Worm (Caenorhabditis elegans): ENCODE measurements around the gene bre-3.

DNA sequence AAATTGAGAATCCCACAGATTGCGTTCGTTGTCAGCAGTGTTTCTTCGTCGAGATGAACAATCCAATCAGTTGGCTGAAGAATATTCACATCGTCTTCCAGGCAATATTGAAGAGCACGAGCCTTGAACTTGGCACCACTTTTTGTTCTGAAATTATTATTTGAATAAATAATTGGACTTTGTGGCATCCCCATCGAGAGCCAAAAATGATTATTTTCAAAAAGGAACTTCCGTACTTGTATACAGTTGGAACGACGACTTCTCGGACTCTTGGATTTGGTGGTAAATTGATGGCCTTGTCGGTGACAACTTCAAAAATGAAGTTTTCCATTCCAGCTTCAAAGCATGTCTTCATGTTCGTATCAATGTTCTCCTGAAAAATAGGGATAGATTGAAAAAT, 13.3 kb downstream of the bre-3 start:
- TF ChIP-seq pqm-1 (tag; optimal IDR thresholded peaks at IDR 0.05) (no peak), nhr-77 (tag; optimal IDR thresholded peaks at IDR 0.05) (no peak), ztf-11 (tag; optimal IDR thresholded peaks at IDR 0.05) (no peak), mdl-1 (tag; optimal IDR thresholded peaks at IDR 0.05) (no peak), ceh-9 (tag; optimal IDR thresholded peaks at IDR 0.05) (no peak)

Measured in whole organism, L3 larva.